Fruit fly (Drosophila melanogaster): ENCODE results near the gene Flo2.

Gene Flo2

DNA sequence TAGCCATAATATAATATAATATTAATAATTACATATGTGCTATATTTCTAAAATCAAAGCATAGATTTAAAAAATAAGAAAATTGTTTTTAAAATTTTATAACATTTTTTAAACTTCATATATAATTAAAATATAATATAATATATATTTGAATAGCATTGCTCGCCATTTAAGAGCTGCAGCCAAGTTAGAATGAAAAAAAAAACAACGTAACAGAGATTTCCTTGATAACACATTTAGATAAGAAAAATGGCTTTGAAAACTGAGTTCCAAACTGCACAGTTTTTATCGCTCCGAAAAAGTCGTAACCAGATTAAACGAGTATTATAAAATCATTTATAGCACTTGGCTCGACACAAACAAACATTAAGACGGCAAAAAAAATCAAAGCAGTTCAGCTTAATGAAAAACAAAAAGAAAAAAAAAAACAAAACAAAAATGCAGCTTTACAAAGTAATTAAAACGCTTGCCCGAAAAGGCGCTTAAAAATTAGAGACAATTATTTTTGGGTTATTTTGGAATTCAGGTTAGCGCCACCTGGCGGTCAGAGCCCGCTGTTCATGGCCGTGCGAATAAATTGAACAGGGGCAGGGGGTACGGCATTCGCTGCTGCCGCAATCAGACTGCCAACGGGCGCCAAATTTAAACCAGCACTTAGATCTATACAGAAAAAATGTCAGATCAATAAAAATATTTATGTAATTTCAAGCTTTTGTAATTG lies 70.6 kb downstream of the Flo2 start, which contains the start of gene fiz:
TSS of gene fiz (minus strand) at position 51 of the 721 bp plus-strand sequence.
- TF ChIP-seq Hr96 (GFP tag; optimal IDR thresholded peaks at IDR 0.05), result no peak
- TF ChIP-seq cnc (optimal IDR thresholded peaks at IDR 0.05), result no peak
- TF ChIP-seq bab1 (GFP tag; optimal IDR thresholded peaks at IDR 0.05), result no peak
- no peak for TF ChIP-seq CG7101 (tag; optimal IDR thresholded peaks at IDR 0.05)
- TF ChIP-seq CG33017 (tag; optimal IDR thresholded peaks at IDR 0.05), result no peak
- no peak for TF ChIP-seq Crg-1 (GFP tag; optimal IDR thresholded peaks at IDR 0.05)
- no peak for TF ChIP-seq tj (GFP tag; optimal IDR thresholded peaks at IDR 0.05)
- TF ChIP-seq CG14711 (tag; optimal IDR thresholded peaks at IDR 0.05), result no peak
- TF ChIP-seq CG11617 (GFP tag; optimal IDR thresholded peaks at IDR 0.05), result no peak
- no peak for TF ChIP-seq Mnt (GFP tag; optimal IDR thresholded peaks at IDR 0.05)

DNA sequence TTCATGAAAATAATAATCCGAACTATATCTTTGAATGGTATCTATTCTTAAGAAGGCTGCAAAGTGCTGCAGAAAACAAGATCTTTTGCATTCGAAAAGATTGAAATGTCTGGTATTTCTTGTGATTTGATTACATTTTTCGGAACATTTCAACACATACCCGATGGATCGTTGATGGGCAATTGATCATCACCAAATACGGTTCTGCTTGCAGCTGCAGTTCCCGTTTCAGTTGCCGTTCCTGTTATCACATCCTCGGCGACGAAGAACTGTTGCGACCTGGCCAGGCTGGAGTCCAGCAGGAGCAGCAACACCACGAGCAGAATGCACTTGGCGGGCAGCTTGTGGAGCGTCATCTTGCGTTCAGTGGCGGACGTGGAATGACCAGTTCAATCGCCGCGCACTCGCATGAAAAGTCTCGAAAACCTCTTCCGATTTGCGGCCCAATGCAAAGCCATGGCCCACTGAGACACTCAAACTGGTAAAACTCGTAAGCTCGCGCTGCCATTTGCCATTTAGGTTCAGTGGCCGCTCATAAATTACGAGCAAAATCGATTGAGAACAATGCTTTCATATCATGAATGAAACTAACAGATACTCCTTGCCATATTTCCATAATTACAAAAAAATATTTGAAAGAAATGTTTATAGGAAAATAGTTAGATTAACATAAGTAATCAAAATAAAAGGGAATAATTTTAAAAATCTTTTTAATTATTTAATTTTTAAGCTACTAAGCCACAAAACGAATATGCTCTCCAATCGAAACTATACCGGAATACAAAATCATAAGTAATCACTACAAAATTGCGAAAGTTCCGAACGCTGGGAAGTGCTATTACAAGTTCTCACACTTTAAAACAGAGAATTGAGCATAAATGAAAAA lies 71.5 kb downstream of the Flo2 start, which contains the start of gene CG14406:
TSS of gene CG14406 (minus strand) at position 382 of the 886 bp plus-strand sequence.
- no peak for TF ChIP-seq Crg-1 (GFP tag; optimal IDR thresholded peaks at IDR 0.05)
- TF ChIP-seq CG11617 (GFP tag; optimal IDR thresholded peaks at IDR 0.05), result no peak
- no peak for TF ChIP-seq toe (GFP tag; optimal IDR thresholded peaks at IDR 0.05)
- TF ChIP-seq bab1 (GFP tag; optimal IDR thresholded peaks at IDR 0.05), result no peak
- no peak for TF ChIP-seq CG1620 (GFP tag; optimal IDR thresholded peaks at IDR 0.05)
- TF ChIP-seq Clk (GFP tag; optimal IDR thresholded peaks at IDR 0.05), result no peak
- TF ChIP-seq cnc (optimal IDR thresholded peaks at IDR 0.05), result no peak
- TF ChIP-seq Hr96 (GFP tag; optimal IDR thresholded peaks at IDR 0.05), result no peak
- no peak for TF ChIP-seq CG7101 (tag; optimal IDR thresholded peaks at IDR 0.05)
- no peak for TF ChIP-seq CG5204 (GFP tag; optimal IDR thresholded peaks at IDR 0.05)
- no peak for TF ChIP-seq CG12768 (GFP tag; optimal IDR thresholded peaks at IDR 0.05)
- no peak for TF ChIP-seq CG7045 (GFP tag; optimal IDR thresholded peaks at IDR 0.05)

DNA sequence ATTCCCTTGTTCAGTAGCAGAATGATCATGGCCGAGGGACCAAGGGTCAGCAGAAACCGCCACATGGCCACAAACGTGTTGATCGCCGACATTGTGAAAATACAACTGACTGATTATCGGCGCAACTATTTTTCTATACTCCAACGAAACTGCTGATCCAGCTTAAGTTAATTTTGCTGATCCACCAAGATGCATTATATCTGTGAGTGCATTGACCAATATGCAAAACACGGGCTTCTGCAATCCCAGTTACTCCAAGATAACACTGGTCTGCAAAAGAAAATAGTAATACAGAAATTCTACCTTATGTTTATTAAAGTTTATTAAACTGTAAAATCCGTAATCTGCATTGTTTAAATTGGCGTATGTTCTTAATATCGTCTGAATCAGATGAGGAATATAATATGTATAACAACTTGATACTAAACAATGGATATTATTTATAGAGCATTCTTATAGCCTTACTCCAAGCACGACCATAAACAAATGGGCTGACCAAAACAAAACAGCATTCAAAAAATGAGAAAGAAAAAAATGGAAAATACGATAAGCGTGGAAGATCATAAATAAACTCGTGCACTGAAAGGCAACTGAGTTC lies 74.6 kb downstream of the Flo2 start, which contains the start of gene CG12398:
TSS of gene CG12398 (minus strand) at position 107 of the 598 bp plus-strand sequence.
- no peak for TF ChIP-seq Crg-1 (GFP tag; optimal IDR thresholded peaks at IDR 0.05)
- TF ChIP-seq CG12768 (GFP tag; optimal IDR thresholded peaks at IDR 0.05), result no peak
- no peak for TF ChIP-seq Hr96 (GFP tag; optimal IDR thresholded peaks at IDR 0.05)
- TF ChIP-seq tj (GFP tag; optimal IDR thresholded peaks at IDR 0.05), result peak; percentile 94
- no peak for TF ChIP-seq cic (GFP tag; optimal IDR thresholded peaks at IDR 0.05)
- TF ChIP-seq Clk (GFP tag; optimal IDR thresholded peaks at IDR 0.05), result no peak
- TF ChIP-seq CG1620 (GFP tag; optimal IDR thresholded peaks at IDR 0.05), result no peak
- peak; percentile 44 for TF ChIP-seq bab1 (GFP tag; optimal IDR thresholded peaks at IDR 0.05)
- no peak for TF ChIP-seq CG7101 (tag; optimal IDR thresholded peaks at IDR 0.05)
- TF ChIP-seq CG14711 (tag; optimal IDR thresholded peaks at IDR 0.05), result no peak
- TF ChIP-seq ovo (GFP tag; optimal IDR thresholded peaks at IDR 0.05), result no peak
- no peak for TF ChIP-seq CG11617 (GFP tag; optimal IDR thresholded peaks at IDR 0.05)

DNA sequence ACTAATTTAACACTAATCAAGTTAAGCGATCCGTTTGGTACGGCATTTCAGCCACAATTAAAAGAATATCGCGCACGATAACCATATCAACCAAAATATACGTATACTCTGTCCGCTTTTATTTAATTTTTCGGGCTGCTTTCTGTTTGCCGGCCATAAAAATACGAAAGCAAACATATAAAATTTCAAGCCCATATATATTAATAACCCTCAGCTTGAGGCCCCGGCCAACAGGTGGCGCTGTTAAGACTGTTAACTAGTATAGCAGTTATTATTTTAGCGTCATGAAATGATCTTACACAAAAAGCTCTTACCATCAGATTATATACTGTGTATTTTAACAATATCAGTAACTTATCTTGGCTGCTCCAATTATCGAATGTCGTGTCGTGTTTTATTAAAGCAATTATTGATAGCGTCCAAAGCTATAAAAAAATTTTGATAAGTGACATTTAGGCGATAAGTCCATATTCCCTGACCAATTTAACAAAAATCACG lies 79.6 kb downstream of the Flo2 start, which contains the start of gene Eo:
TSS of gene Eo (minus strand) at position 51 of the 498 bp plus-strand sequence.
- TF ChIP-seq CG7101 (tag; optimal IDR thresholded peaks at IDR 0.05) (peak; percentile 0), Crg-1 (GFP tag; optimal IDR thresholded peaks at IDR 0.05) (no peak), kay (GFP tag; ENCODE audit: borderline replicate concordance) (peak; percentile 38), bab1 (GFP tag; optimal IDR thresholded peaks at IDR 0.05) (peak; percentile 3), cic (GFP tag; optimal IDR thresholded peaks at IDR 0.05) (no peak), CG12768 (GFP tag; optimal IDR thresholded peaks at IDR 0.05) (no peak), CG11617 (GFP tag; optimal IDR thresholded peaks at IDR 0.05) (no peak), CG33017 (tag; optimal IDR thresholded peaks at IDR 0.05) (no peak), ovo (GFP tag; optimal IDR thresholded peaks at IDR 0.05) (no peak), Hr96 (GFP tag; optimal IDR thresholded peaks at IDR 0.05) (peak; percentile 25), Clk (GFP tag; optimal IDR thresholded peaks at IDR 0.05) (no peak), pad (GFP tag; optimal IDR thresholded peaks at IDR 0.05) (no peak), Mnt (GFP tag; optimal IDR thresholded peaks at IDR 0.05) (no peak), CG1620 (GFP tag; optimal IDR thresholded peaks at IDR 0.05) (no peak), CG7045 (GFP tag; optimal IDR thresholded peaks at IDR 0.05) (no peak), CG5204 (GFP tag; optimal IDR thresholded peaks at IDR 0.05) (peak; percentile 3), cnc (optimal IDR thresholded peaks at IDR 0.05) (no peak), tj (GFP tag; optimal IDR thresholded peaks at IDR 0.05) (no peak), toe (GFP tag; optimal IDR thresholded peaks at IDR 0.05) (no peak), CG14711 (tag; optimal IDR thresholded peaks at IDR 0.05) (no peak)

Measured in whole organism, adult.